Worm (Caenorhabditis elegans) whole organism, L4/young adult: Measurements from ENCODE around the gene sknr-1.

Source experiments
- W03F9.2 ChIP-seq: fragments of 150-350 bp; optimal IDR thresholded peaks from 2 replicates; lab custom pipeline; 2014; ENCODE audit warnings: missing biosample characterization, missing genetic modification characterization
- him-1 ChIP-seq: sonication (generic microtip); optimal IDR thresholded peaks from 2 replicates; lab custom pipeline; 2016; ENCODE audit warnings: missing genotype, missing genetic modification reagents, missing genetic modification characterization, missing compliant biosample characterization

- TF ChIP-seq W03F9.2 (tag; lab: Kevin White, UChicago) (peak; percentile 20), him-1 (tag; lab: Kevin White, UChicago) (no peak)
Measured at ce11 chrV:2614986-2615687, 10.1 kb downstream of the sknr-1 start, which contains the start of gene F53E10.1.
